Worm (Caenorhabditis elegans): ENCODE measurements around the gene Y65A5A.2.
"Not testable (repeated sequence)": the region's sequence is repeated elsewhere in the genome, so short reads cannot be mapped to it uniquely, and the experiment has no call there.

DNA sequence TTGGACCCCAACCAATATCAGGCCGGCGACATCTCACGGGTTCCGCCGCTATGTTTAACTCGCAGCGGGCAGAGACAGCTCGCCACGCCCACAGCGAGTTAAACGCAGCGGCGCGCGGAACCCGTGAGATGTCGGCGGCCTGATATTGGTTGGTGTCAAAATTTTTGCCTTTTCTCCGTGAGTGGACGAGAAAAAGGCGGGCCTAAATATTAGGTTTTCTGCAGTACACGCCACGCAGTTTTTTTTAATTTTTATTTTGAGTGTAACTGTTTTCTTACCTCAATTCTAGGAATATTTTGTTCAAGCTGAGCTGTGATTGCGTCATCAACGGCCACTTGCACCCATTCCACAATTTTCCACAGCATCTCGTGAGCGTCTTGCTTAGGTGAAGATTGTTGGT is 52.1 kb downstream of the Y65A5A.2 start:
- not testable (repeated sequence) for TF ChIP-seq med-1 (GFP tag; optimal IDR thresholded peaks at IDR 0.05; ENCODE audit: insufficient read depth); tab-1 (GFP tag; IDR thresholded peaks at IDR 0.05); T22C8.4 (GFP tag; IDR thresholded peaks at IDR 0.05); klf-2 (GFP tag; conservative IDR thresholded peaks at IDR 0.05); cog-1 (tag; optimal IDR thresholded peaks at IDR 0.05); ztf-23 (GFP tag; IDR thresholded peaks at IDR 0.05); ref-1 (GFP tag; conservative IDR thresholded peaks at IDR 0.05)
- TF ChIP-seq flt-1 (GFP tag; IDR thresholded peaks at IDR 0.05): 0 out of 2 replicates have a peak, but pooled peaks have one; percentile 26

All from whole organism, midembryonic.